Fruit fly (Drosophila melanogaster): Measurements from ENCODE around the gene porin.

Gene porin

DNA sequence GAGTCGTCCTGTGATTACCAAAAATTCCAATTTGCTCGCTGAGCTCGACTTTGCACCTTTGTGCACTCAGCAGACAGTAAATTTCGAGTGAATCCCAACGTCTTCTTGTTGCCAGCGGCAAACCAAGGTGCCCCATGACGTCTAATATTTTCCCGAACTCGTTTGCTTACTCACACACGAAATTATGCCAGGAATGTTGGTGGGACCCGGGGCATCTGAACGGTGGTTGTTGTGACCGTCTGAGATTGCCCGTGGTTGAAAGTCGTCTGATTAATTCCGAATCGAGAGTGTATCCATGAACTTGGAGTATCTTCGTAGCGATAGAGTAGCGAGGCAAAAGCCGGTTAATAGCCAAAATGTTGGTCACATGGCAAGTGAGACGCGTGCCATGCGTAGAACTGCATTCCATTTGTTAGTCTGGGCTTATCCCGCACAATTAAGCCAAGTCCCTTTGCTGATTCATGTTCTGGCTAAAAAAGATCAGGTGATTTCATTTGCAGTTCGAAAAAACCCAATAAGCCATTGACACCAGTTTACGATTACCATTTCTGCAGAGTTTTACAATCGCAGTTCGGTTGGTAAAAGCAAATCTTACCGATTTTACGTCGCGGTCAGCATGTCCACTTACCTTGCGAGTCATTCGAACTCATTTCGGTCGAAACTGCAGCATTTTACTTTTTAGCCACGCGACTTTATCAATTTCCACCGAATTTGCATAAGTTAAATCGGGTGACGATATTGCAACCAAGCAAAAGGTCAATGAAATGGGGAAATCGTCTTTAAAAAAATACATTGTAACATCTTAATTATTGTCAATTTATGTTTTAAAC, 48.5 kb downstream of the porin start:
- TF ChIP-seq CG7839 (tag; optimal IDR thresholded peaks at IDR 0.05) (no peak), GATAe (GFP tag; conservative IDR thresholded peaks at IDR 0.05) (no peak), dati (GFP tag; IDR thresholded peaks at IDR 0.05) (no peak), gcm (GFP tag; optimal IDR thresholded peaks at IDR 0.05) (no peak), Drgx (GFP tag; IDR thresholded peaks at IDR 0.05) (no peak), CG4282 (GFP tag; optimal IDR thresholded peaks at IDR 0.05) (no peak), BEAF-32 (GFP tag; optimal IDR thresholded peaks at IDR 0.05) (no peak), dm (GFP tag; optimal IDR thresholded peaks at IDR 0.05) (no peak), seq (GFP tag; IDR thresholded peaks at IDR 0.05) (no peak), Hr39 (optimal IDR thresholded peaks at IDR 0.05) (no peak), BtbVII (GFP tag; optimal IDR thresholded peaks at IDR 0.05) (no peak), tup (GFP tag; optimal IDR thresholded peaks at IDR 0.05) (no peak), sqz (GFP tag; optimal IDR thresholded peaks at IDR 0.05) (no peak), Awh (GFP tag; IDR thresholded peaks at IDR 0.05) (no peak), sd (tag; optimal IDR thresholded peaks at IDR 0.05) (peak; percentile 96), Sry-δ (GFP tag; optimal IDR thresholded peaks at IDR 0.05) (no peak), CHES-1-like (GFP tag; optimal IDR thresholded peaks at IDR 0.05) (no peak), z (GFP tag; IDR thresholded peaks at IDR 0.05) (peak; percentile 35; the same call in 1 of the 3 replicates), CG2120 (GFP tag; optimal IDR thresholded peaks at IDR 0.05) (no peak), hbn (GFP tag; IDR thresholded peaks at IDR 0.05; ENCODE audit: partially characterized antibody) (no peak), Scr (GFP tag; IDR thresholded peaks at IDR 0.05; ENCODE audit: partially characterized antibody) (no peak), CG12391 (tag; optimal IDR thresholded peaks at IDR 0.05) (no peak), CG34422 (GFP tag; IDR thresholded peaks at IDR 0.05) (0 out of 3 replicates have a peak, but pooled peaks have one; percentile 16), CG11504 (tag; optimal IDR thresholded peaks at IDR 0.05) (peak; percentile 39), h (optimal IDR thresholded peaks at IDR 0.05) (no peak)

DNA sequence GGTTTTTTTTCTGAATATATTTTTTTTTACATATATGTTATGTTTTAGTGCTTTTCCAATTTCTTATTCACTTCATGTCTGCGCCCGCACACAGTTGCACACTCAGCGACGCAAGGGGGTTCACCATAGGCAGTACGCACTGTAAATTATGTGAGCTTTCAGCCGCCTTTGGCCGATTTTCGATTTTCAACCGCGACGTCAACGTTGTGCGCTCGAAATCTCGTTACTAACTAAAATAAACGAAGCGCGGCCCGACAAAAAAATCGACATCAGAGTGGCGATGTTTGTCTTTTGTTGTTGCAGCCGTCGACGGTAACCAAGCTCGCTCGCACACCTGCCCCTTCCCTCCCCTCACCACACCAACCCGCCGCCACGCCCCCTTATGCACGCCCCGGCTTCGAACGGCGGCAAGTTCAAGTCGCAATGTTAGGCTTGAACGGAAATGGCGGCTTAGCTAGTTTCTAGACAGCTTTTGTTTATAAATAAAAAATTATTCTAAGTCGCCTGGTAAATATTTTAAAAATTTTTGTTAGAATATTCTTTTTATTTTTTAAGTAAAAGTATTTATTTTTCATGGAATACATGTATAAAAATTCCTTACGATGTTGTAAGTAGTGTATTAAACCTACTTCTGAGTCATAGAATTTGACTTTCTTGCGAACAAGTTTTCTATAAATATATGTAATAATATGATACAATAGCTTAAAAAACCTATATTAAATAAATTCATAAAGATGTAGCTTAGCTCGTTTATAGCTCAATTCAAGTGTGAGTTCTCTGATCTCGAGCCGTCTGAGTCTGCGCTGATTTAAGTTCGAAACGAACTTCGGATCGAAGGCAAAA, 49.5 kb downstream of the porin start, which contains the start of gene CG31869:
CG31869 (minus strand) TSS at position 233 of the 843 bp plus-strand sequence.
- TF ChIP-seq CG1832 (GFP tag; optimal IDR thresholded peaks at IDR 0.05): no peak
- no peak for TF ChIP-seq E2f2 (GFP tag; IDR thresholded peaks at IDR 0.05)
- no peak for TF ChIP-seq Atf3 (GFP tag; optimal IDR thresholded peaks at IDR 0.05)
- TF ChIP-seq wdn (GFP tag; IDR thresholded peaks at IDR 0.05): 0 out of 2 replicates have a peak, but pooled peaks have one; percentile 35
- no peak for TF ChIP-seq CG18476 (GFP tag; optimal IDR thresholded peaks at IDR 0.05)
- peak; percentile 41 for TF ChIP-seq Meics (GFP tag; optimal IDR thresholded peaks at IDR 0.05)
- TF ChIP-seq CG10267 (tag; optimal IDR thresholded peaks at IDR 0.05): no peak
- no peak for TF ChIP-seq CG13775 (GFP tag; optimal IDR thresholded peaks at IDR 0.05)
- TF ChIP-seq NFAT (GFP tag; IDR thresholded peaks at IDR 0.05): peak; percentile 38; the same call in 1 of the 2 replicates
- no peak for TF ChIP-seq CG17361 (GFP tag; IDR thresholded peaks at IDR 0.05)
- no peak for TF ChIP-seq cad (GFP tag; optimal IDR thresholded peaks at IDR 0.05)
- TF ChIP-seq ap (GFP tag; IDR thresholded peaks at IDR 0.05): no peak
- TF ChIP-seq CG2120 (GFP tag; optimal IDR thresholded peaks at IDR 0.05): peak; percentile 34
- TF ChIP-seq bab2 (GFP tag; optimal IDR thresholded peaks at IDR 0.05): no peak
- TF ChIP-seq CG9817 (tag; optimal IDR thresholded peaks at IDR 0.05): no peak
- TF ChIP-seq CG1024 (GFP tag; IDR thresholded peaks at IDR 0.05): no peak
- no peak for TF ChIP-seq nmo (GFP tag; optimal IDR thresholded peaks at IDR 0.05)
- TF ChIP-seq hth (optimal IDR thresholded peaks at IDR 0.05): no peak
- TF ChIP-seq sisA (GFP tag; IDR thresholded peaks at IDR 0.05): peak; percentile 23; the same call in 1 of the 2 replicates
- no peak for TF ChIP-seq CG12659 (GFP tag; optimal IDR thresholded peaks at IDR 0.05)
- peak; percentile 77 for TF ChIP-seq Deaf1 (tag; optimal IDR thresholded peaks at IDR 0.05)
- no peak for TF ChIP-seq klu (GFP tag; IDR thresholded peaks at IDR 0.05)
- no peak for TF ChIP-seq CG8944 (GFP tag; optimal IDR thresholded peaks at IDR 0.05)
- TF ChIP-seq z (GFP tag; IDR thresholded peaks at IDR 0.05): no peak
- TF ChIP-seq CG4360 (GFP tag; IDR thresholded peaks at IDR 0.05): 0 out of 2 replicates have a peak, but pooled peaks have one; percentile 24
- no peak for TF ChIP-seq bbx (GFP tag; IDR thresholded peaks at IDR 0.05; ENCODE audit: partially characterized antibody)

All from whole organism, embryonic.